Fruit fly (Drosophila melanogaster) S2 (cell line): ENCODE measurements around the gene sno.
A peak's percentile ranks its signal among the peaks of the same experiment; 100 is the strongest.

ENCODE experiments used
- CG8478 ChIP-seq: fragments of >200 bp; optimal IDR thresholded peaks from 2 replicates; lab custom pipeline; 2018
- CTCF ChIP-seq, 2 experiments: fragments of >200 bp; optimal IDR thresholded peaks; 2 replicates each; lab custom pipeline; 2018

Gene sno

DNA sequence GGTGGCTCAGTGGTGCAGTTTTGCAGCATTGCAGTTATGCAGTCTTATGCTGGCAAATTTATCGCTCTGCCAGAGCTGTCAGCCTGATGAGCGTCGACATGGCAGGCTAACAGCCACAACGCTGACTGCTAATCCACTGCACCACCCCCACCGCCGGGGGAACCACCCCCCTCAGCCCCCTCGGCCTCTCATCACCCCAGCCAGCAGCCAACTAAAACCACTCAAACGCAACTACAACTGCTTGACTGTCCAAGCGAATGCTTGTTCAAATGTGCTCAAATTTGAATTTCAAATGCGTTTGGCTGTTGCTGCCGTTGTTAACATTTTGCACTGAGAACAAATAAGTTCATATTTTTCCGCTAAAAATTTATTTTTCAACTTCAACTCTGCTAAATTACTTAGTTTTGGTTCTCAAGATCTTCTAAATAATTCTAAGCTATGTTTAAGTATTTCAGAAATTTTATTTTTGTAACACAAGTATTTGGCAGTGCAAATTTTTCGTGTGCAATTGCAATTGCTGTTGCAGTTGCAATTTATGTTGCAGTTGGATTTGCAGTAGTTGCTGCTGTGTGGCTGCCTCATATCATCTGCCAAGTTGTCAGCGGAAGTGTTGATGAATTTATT is 26.9 kb upstream of the sno start:
- TF ChIP-seq CTCF (optimal IDR thresholded peaks at IDR 0.05; lab: Kevin White, UChicago) (no peak), CG8478 (lab: Kevin White, UChicago) (no peak)

DNA sequence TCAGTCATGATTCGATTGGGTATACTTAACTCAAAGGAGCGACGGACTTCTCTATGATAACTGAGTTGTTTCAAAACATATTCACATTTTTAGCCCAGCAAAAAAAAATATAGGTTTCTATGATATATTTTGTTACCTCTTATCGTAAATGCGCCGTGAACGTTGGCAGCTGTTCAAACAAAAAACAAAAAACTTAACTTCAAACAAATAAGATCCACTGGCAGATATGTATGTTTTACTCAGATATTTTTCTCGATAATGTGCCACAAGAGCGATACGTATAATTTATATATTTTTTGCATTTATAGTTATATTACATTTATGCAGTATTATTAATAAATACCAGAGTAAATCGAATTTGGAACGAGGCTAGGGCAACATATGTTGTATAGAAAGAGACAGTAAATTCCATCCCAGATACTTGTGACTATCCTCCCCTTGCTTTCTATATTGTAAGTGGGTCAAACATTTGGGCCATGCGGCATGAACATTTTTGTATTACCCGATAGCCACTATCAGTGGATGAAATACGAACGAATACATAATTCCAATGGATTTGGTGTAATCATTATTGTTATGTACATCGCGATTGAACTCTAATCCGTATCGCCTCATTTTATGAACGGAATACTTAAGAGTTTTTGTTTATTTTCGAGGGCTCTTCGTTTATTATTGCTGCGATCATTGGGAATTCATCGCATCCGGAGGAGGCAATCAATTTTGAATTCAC is 25.2 kb upstream of the sno start, which contains the start of gene CG32639:
Gene CG32639 (minus strand): TSS at position 51 of the 730 bp plus-strand sequence.
- TF ChIP-seq CG8478 (lab: Kevin White, UChicago) (no peak), CTCF (optimal IDR thresholded peaks at IDR 0.05; lab: Kevin White, UChicago) (no peak)

DNA sequence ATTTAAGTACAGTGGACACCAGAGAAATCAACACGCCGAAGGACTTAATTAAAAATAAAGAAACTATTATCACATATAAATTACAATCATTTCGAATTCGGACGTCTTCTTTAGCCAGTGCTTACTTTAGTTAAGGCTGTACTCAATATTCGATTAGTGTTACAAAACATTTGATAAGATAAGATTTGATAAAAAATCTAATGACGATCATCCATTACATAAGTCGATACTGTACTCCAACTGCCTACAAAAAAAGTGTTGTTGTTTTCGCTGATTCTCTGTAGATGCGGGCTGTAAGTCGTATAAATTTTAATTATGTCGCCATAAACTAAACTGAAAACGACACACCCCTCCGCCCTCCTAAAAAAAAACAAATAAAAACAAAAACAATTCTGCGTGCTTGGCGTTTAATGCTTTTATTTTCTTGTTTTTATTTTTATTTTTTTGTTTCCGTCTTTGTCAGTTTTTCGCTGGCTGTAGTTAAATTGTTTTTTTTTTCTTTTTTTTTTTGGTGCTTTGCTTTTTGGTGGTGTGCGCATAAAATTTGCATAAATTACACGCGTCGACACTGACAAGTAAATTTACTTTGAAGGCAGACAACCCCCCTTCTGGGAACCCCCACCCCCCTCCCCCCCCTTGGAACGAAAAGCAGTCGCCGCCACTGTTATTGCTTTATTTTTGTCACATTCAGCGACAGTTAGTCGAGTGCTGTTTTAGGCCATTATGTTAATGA is 23.4 kb upstream of the sno start:
- TF ChIP-seq CG8478 (lab: Kevin White, UChicago) (no peak), CTCF (optimal IDR thresholded peaks at IDR 0.05; lab: Kevin White, UChicago) (no peak)

DNA sequence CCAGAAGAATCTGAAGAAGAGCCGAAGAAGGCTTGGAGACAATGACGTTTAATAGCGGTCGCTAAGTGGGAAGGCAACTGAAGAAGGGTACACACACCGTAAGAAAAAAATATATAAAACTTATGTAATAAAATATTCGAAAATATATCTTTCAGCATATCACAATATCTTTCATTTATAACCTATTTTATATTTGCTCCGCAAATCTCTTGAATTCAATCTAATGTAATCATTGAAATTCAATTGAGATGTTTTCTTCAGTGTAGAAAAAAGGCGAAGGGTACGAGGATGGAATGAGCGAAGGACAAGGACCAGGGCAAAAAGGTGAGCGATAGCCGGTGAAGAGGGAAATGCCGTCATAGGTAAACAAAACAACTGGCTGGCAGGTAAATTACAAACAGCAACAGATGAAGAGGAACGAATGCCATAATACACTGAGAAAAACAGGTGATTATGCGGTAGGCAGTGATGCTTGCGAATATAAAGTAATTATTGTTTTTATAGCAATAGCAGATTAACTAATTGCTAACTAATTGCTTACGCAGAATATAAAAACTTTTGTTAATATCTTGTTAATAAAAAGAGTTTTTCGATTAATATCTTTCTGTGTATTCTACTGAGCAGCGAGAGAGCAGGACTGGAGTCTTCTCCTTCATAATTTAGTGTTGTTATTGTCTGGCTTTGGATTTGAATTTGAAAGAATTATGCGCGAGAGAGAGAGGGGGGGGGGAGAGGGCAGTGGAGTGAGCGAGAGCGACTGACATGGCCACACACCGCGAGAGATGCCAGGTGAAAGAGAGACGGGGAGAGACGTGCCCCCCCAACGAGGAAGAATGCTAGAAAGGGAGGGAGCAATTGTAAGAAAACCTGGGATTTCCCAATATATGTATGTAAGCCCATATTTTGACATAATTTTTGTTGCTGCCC is 22.6 kb upstream of the sno start:
- no peak for TF ChIP-seq CG8478 (lab: Kevin White, UChicago)
- TF ChIP-seq CTCF (optimal IDR thresholded peaks at IDR 0.05; lab: Kevin White, UChicago) = no peak

DNA sequence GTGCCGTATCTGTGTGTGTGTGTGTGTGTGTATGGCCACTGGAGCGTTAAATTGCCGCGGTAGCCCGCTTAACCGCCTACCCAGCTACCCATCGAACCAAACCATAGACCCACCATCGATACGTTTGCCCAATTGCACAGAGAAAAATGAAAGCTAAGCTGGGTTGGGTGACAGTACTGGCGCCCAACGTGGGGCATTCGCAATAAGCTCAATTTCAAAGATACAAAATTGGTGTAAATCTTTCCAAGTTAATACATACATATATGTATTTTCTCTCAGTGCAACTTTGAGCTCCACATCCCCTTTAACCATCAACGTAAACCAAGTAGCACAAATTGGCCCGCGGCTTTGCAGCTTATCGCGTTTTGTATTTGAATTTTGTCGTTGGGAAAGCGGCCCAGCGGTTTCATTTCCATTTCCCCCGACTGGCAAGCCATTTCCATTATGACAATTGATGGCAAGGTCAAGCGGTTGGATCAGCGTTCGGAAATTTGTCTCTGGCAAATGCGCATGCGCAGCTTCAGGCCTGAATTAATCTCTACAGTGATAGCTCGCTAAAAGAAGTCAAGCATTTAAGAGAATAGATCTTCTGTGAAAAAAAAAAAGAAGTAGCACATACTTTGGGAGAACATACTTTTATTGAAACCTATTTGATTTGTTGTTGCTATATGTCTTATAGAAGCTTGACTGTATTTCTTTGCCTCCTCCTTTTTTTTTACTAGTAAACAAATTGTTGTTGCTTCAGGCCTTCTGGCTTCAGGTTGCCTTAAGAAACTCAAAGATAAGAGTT is 21.1 kb upstream of the sno start:
- TF ChIP-seq CG8478 (lab: Kevin White, UChicago) = no peak

DNA sequence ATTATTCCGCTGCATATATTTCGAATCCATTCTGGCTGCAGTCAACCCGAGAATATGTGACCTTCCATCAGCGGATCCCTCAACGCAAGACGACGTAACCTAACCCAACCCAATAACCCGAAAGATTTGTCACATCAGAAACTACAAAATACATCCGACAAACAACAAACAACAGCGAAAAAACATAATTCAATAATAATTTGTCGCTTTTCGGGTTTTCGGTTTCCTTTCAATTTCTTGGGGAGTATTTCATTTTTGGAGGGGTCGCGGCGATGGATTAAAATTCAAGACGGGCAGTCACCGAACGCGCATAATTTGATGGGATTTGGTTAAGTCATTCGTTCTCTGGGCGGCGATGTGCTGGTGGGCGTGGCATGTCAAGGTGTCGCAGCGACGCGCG is 19.5 kb upstream of the sno start:
- no peak for TF ChIP-seq CG8478 (lab: Kevin White, UChicago)
- TF ChIP-seq CTCF (optimal IDR thresholded peaks at IDR 0.05; lab: Kevin White, UChicago) = no peak

DNA sequence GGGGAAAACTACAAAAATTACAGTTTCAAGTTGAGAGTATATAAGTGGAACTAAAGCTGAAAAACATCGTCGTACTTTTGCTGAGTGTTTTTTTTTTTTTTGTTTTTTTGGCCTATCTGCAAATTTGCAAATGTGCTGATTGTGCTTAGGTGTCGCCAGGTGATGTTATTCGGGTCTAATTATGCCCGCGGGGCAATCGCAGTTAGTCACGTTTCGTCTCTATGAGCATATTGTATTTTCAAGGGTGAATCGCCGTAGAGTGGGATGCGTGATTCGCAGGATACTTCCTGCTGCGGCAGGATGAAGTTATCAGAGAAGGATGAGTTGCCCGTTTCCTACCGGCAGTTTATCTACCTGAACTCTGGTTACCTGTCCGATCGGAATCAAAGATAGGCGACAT is 18.4 kb upstream of the sno start:
- TF ChIP-seq CG8478 (lab: Kevin White, UChicago) (no peak), CTCF (optimal IDR thresholded peaks at IDR 0.05; lab: Kevin White, UChicago) (no peak)

DNA sequence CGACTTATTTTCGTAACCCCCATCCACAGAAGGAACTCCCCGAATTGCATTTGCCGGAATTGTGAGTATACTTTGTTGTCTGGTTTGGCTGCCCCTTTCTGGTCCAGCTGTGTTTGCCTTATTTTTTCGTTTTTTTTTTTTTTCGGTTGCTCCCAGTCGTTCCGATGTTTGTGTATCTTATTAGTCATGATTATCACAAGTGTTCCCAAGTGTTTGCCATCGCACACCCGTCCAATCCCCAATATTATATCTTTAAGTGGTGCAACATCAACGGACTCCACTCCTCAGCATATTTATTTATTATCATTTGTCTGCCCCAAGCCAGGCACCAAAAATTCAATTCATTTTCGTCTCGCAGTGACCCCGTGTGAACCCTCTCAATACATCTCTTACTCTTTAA is 17.7 kb upstream of the sno start:
- TF ChIP-seq CG8478 (lab: Kevin White, UChicago) (no peak), CTCF (optimal IDR thresholded peaks at IDR 0.05; lab: Kevin White, UChicago) (no peak)

DNA sequence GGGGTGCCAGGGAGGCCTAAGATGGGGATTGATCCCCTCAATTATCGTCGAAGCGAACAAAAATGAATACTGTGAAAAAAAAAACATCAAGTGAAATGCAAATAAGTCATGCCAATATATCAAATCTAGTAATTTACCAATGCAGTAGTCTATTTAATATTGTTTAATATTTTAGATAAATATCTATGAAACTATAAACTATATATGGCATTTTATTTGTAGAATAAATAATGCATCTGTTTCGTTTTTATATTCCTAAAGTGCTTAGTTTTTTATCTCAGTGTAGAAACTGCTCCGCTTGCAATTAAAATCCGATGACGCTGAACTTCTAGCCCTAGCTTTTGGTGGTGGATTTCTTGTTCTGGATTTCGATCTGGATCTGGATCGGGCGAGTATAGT is 16.7 kb upstream of the sno start:
- TF ChIP-seq CG8478 (lab: Kevin White, UChicago) (no peak), CTCF (optimal IDR thresholded peaks at IDR 0.05; lab: Kevin White, UChicago) (no peak)

DNA sequence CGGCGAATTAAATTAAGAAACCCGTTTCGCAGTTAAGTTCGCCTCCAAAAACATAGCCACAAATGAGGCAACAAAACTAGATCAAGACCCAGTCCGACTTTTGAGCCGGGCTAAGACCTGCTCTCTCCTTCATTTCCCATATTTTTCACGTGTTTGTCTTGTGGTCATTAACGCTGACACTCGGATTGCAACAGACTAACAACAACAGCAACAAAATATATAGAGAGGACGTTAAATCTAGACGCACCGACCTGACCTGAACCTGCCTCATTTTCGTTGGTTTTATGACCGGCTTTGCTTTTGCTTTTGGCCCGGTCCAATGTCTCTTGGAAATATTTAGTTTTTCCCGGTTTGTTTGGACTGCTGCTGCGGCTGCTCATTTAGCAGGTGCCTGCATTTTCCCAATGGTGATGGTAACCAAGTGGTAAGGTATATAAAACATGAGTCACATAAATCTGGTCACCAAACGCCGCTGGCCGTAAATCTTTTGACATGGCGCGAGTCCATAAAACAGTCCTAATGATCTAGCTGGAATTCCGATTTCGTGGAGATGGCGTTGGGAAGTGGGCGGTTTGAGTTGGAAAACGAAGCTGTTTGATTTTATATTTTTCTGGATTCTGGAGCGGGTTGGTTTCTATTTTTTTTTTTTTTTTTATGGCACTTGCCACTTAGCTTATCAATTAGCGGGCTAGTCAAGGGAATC is 16.2 kb upstream of the sno start:
- TF ChIP-seq CTCF (optimal IDR thresholded peaks at IDR 0.05; lab: Kevin White, UChicago) (no peak), CG8478 (lab: Kevin White, UChicago) (no peak)

DNA sequence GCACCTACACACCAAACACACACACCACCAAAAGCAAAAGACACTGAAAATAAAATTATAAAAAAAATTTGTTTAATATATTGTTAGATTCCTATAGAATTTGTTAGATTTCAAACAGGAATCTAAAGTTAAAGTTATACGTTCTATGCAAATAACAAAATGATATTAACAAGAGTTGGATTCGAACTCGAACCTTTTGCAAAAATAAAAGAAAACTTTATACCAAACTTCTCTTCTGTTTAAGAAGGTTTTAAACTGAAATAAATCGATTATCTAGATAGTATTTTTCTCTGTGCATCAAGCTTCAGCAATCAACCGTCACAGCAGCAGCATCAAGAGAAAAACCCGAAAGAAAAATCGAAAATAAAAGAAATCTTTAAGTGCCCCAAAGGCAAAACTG is 15.0 kb upstream of the sno start:
- TF ChIP-seq CTCF (optimal IDR thresholded peaks at IDR 0.05; lab: Kevin White, UChicago) (no peak), CG8478 (lab: Kevin White, UChicago) (no peak)

DNA sequence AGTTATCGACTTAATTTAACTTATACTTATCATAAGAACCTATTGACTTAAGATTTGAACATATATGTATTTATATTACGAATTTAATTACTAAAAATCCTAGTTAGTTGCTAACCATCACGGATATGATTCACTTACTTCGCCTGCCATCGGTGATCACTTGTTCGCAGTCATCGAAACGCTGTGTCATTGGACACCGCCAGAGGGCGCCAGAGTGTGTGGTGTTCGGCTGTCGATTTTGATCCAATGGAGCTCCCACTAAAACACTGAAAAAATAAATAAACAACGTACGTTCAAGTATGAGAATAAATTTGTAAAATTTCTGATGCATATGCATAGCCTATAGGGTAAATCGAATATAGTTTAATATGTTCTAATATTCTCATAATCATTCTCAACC is 13.4 kb upstream of the sno start:
- TF ChIP-seq CTCF (optimal IDR thresholded peaks at IDR 0.05; lab: Kevin White, UChicago) = peak; percentile 70 to 85
- TF ChIP-seq CG8478 (lab: Kevin White, UChicago) = no peak

DNA sequence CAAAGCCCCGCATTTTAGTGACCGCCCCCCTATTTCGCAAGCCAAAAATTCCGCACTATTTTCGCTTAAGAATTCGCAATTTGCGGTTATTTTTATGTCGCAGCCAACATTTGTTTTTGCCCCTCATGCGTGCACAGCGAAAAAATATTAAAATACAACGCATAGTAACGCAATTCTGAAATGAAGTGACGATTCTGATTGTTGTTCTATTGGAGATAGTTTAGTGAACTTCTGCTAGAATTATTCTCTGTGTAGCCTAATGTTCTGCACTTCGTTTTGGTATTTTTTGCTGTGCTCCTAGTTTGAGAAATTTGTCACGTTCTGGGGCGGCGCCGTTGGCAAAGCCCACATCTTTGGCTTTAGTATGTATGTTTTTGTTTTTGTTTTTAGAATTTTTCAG is 10.4 kb upstream of the sno start:
- TF ChIP-seq CG8478 (lab: Kevin White, UChicago) = no peak
- TF ChIP-seq CTCF (optimal IDR thresholded peaks at IDR 0.05; lab: Kevin White, UChicago) = no peak
